Worm (Caenorhabditis elegans) whole organism, L4 larva: ENCODE data around the gene mam-6.

Experiments
- F10B5.3 ChIP-seq: sonication (generic microtip); optimal IDR thresholded peaks from 2 replicates; lab custom pipeline; 2016; ENCODE audit warnings: mild to moderate bottlenecking, missing genetic modification characterization, missing compliant biosample characterization
- ZK546.5 ChIP-seq, 2 experiments: sonication (generic microtip); optimal IDR thresholded peaks; 2 replicates each; lab custom pipeline; 2017; ENCODE audit warnings: missing biosample characterization in 2 of 2, missing genetic modification characterization in 2 of 2
- ama-1 ChIP-seq: fragments of 150-350 bp; optimal IDR thresholded peaks from 2 replicates; lab custom pipeline; 2014; ENCODE audit warnings: inconsistent platforms, mixed read lengths
- ceh-28 ChIP-seq: fragments of 150-350 bp; optimal IDR thresholded peaks from 2 replicates; lab custom pipeline; 2014; ENCODE audit warnings: missing biosample characterization, missing genetic modification reagents, missing genetic modification characterization
- daf-16 ChIP-seq, 3 experiments: sonication (generic microtip); optimal IDR thresholded peaks; 2 replicates each; lab custom pipeline; 2016 to 2017; ENCODE audit warnings: missing genetic modification characterization in 3 of 3, missing genetic modification reagents in 3 of 3, mild to moderate bottlenecking in 2 of 3, missing compliant biosample characterization in 2 of 3, missing biosample characterization in 1 of 3, moderate library complexity in 1 of 3
- egl-27 ChIP-seq: sonication (generic microtip); optimal IDR thresholded peaks from 3 replicates; lab custom pipeline; 2017; ENCODE audit warnings: missing biosample characterization, missing genetic modification reagents, missing genetic modification characterization
- fkh-10 ChIP-seq: fragments of 150-350 bp; optimal IDR thresholded peaks from 2 replicates; lab custom pipeline; 2014; ENCODE audit warnings: missing biosample characterization, missing genetic modification reagents, missing genetic modification characterization
- lin-29 ChIP-seq: fragments of 200-800 bp; sonication (Bioruptor generic); IDR thresholded peaks from 2 replicates; pipeline ENCODE4 v1.3.6; 2022; ENCODE audit warnings: missing genetic modification reagents, missing genetic modification characterization, missing compliant biosample characterization
- mxl-3 ChIP-seq: fragments of 200-800 bp; sonication (Bioruptor generic); optimal IDR thresholded peaks from 2 replicates; lab custom pipeline; 2018; ENCODE audit warnings: mild to moderate bottlenecking, missing genetic modification characterization, missing compliant biosample characterization
- nhr-76 ChIP-seq: fragments of 150-350 bp; optimal IDR thresholded peaks from 2 replicates; lab custom pipeline; 2014; ENCODE audit warnings: missing biosample characterization, missing genetic modification characterization
- snpc-4 ChIP-seq: fragments of 150-350 bp; optimal IDR thresholded peaks from 2 replicates; lab custom pipeline; 2014; ENCODE audit warnings: missing biosample characterization, missing genetic modification characterization
- tra-1 ChIP-seq: fragments of 200-800 bp; sonication (Bioruptor generic); IDR thresholded peaks from 2 replicates; pipeline ENCODE4 v1.3.6; 2022; ENCODE audit warnings: missing genetic modification reagents, missing genetic modification characterization, missing compliant biosample characterization
- zag-1 ChIP-seq: fragments of 150-350 bp; optimal IDR thresholded peaks from 2 replicates; lab custom pipeline; 2014; ENCODE audit warnings: missing biosample characterization, missing genetic modification characterization
- ztf-7 ChIP-seq: fragments of 150-350 bp; optimal IDR thresholded peaks from 2 replicates; lab custom pipeline; 2014; ENCODE audit warnings: missing biosample characterization, missing genetic modification characterization

DNA sequence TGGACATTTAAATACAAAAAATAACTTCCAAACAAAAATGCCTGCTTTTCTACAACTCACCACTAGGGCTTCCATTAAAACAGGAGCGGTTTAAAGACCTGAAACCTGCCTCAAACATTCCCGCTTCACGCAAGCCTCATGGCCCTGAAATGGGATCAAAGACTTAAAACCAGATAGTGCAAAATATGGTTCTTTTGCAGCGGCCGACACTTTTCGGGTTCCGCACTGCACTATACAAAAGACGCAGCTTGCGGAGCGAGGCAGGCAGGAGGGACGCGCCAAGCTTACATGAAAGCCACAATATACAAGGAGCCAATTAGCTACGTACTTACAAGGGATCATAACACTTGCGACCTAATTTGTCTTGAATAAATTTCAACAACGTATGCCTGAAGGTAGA lies 4.3 kb upstream of the mam-6 start:
- no peak for TF ChIP-seq ama-1 (lab: Kevin White, UChicago)
- no peak for TF ChIP-seq lin-29 (GFP tag; lab: Robert Waterston, UW)
- no peak for TF ChIP-seq nhr-76 (tag; lab: Kevin White, UChicago)
- TF ChIP-seq snpc-4 (tag; lab: Kevin White, UChicago), result peak; percentile 47
- TF ChIP-seq zag-1 (tag; lab: Kevin White, UChicago), result no peak
- TF ChIP-seq F10B5.3, result no peak
- no peak for TF ChIP-seq ZK546.5 (tag; optimal IDR thresholded peaks at IDR 0.05; lab: Kevin White, UChicago)
- TF ChIP-seq tra-1, result no peak
- no peak for TF ChIP-seq fkh-10 (GFP tag; lab: Kevin White, UChicago)
- TF ChIP-seq ztf-7, result no peak
- TF ChIP-seq mxl-3, result no peak
- no peak for TF ChIP-seq egl-27 (tag; lab: Kevin White, UChicago)
- TF ChIP-seq daf-16 (GFP tag; optimal IDR thresholded peaks at IDR 0.05; lab: Kevin White, UChicago), result no peak
- TF ChIP-seq daf-16 (tag; optimal IDR thresholded peaks at IDR 0.05; lab: Kevin White, UChicago), result no peak
- no peak for TF ChIP-seq ceh-28 (tag; lab: Kevin White, UChicago)
